Fruit fly (Drosophila melanogaster) whole organism, embryonic: Measurements from ENCODE around the gene Hph.
A peak's percentile ranks its signal among the peaks of the same experiment; 100 is the strongest.

Source experiments
- Ada2b ChIP-seq: fragments of 200-800 bp; sonication (Bioruptor generic); IDR thresholded peaks from 2 replicates; pipeline ENCODE4 v1.3.6; 2022; ENCODE audit warnings: missing biosample characterization, missing genetic modification characterization
- Atf3 ChIP-seq: fragments of 200-800 bp; sonication (Bioruptor generic); optimal IDR thresholded peaks from 3 replicates; lab custom pipeline; 2016; ENCODE audit warnings: missing biosample characterization, missing genetic modification characterization
- B-H1 ChIP-seq: fragments of 200-800 bp; sonication (Bioruptor generic); IDR thresholded peaks from 3 replicates; pipeline ENCODE4 v1.3.6; 2022; ENCODE audit warnings: missing biosample characterization, missing genetic modification characterization
- Bteb2 ChIP-seq: fragments of 200-800 bp; sonication (Bioruptor generic); optimal IDR thresholded peaks from 2 replicates; lab custom pipeline; 2016; ENCODE audit warnings: missing biosample characterization, missing genetic modification characterization
- CG10209 ChIP-seq: fragments of 200-800 bp; sonication (Bioruptor generic); optimal IDR thresholded peaks from 3 replicates; lab custom pipeline; 2017; ENCODE audit warnings: missing biosample characterization, mild to moderate bottlenecking, missing genetic modification characterization, missing genetic modification reagents
- CG1024 ChIP-seq: fragments of 200-800 bp; sonication (Bioruptor generic); IDR thresholded peaks from 2 replicates; pipeline ENCODE4 v1.3.6; 2022; ENCODE audit warnings: missing biosample characterization, missing genetic modification characterization
- CG10274 ChIP-seq: fragments of 200-800 bp; sonication (Bioruptor generic); optimal IDR thresholded peaks from 3 replicates; lab custom pipeline; 2017; ENCODE audit warnings: missing biosample characterization, mild to moderate bottlenecking, missing genetic modification characterization
- CG10654 ChIP-seq: fragments of 200-800 bp; sonication (Bioruptor generic); optimal IDR thresholded peaks from 2 replicates; lab custom pipeline; 2016; ENCODE audit warnings: missing biosample characterization, missing genetic modification characterization
- CG10959 ChIP-seq: fragments of 200-800 bp; sonication (Bioruptor generic); IDR thresholded peaks from 2 replicates; pipeline ENCODE4 v1.3.6; 2022; ENCODE audit warnings: missing biosample characterization, missing genetic modification characterization
- CG11093 ChIP-seq: fragments of 200-800 bp; sonication (Bioruptor generic); IDR thresholded peaks from 3 replicates; pipeline ENCODE4 v1.3.6; 2022; ENCODE audit warnings: missing biosample characterization, missing genetic modification characterization
- CG1529 ChIP-seq: fragments of 200-800 bp; sonication (Bioruptor generic); optimal IDR thresholded peaks from 3 replicates; lab custom pipeline; 2018; ENCODE audit warnings: missing biosample characterization, missing genetic modification characterization
- CG15601 ChIP-seq: fragments of 200-800 bp; sonication (Bioruptor generic); optimal IDR thresholded peaks from 3 replicates; lab custom pipeline; 2019; ENCODE audit warnings: missing biosample characterization, mild to moderate bottlenecking, missing genetic modification characterization, moderate library complexity
- CG15696 ChIP-seq: fragments of 200-800 bp; sonication (Bioruptor generic); optimal IDR thresholded peaks from 2 replicates; lab custom pipeline; 2019; ENCODE audit warnings: missing biosample characterization, mild to moderate bottlenecking, missing genetic modification characterization, moderate library complexity
- CG16863 ChIP-seq: fragments of 200-800 bp; sonication (Bioruptor generic); optimal IDR thresholded peaks from 3 replicates; lab custom pipeline; 2016; ENCODE audit warnings: missing biosample characterization, missing genetic modification characterization
- CG31224 ChIP-seq: fragments of 200-800 bp; sonication (Bioruptor generic); IDR thresholded peaks from 2 replicates; pipeline ENCODE4 v1.3.6; 2022; ENCODE audit warnings: missing biosample characterization, missing genetic modification characterization
- CG33213 ChIP-seq: fragments of 200-800 bp; sonication (Bioruptor generic); optimal IDR thresholded peaks from 3 replicates; lab custom pipeline; 2016; ENCODE audit warnings: missing biosample characterization, missing genetic modification characterization
- CG3995 ChIP-seq: fragments of 200-800 bp; sonication (Bioruptor generic); optimal IDR thresholded peaks from 3 replicates; lab custom pipeline; 2016; ENCODE audit warnings: missing biosample characterization, missing genetic modification characterization
- CG4820 ChIP-seq: fragments of 200-800 bp; sonication (Bioruptor generic); optimal IDR thresholded peaks from 3 replicates; lab custom pipeline; 2016; ENCODE audit warnings: missing biosample characterization, missing genetic modification characterization
- CG5180 ChIP-seq: fragments of 200-800 bp; sonication (Bioruptor generic); optimal IDR thresholded peaks from 3 replicates; lab custom pipeline; 2017; ENCODE audit warnings: missing biosample characterization, missing genetic modification characterization, mild to moderate bottlenecking, moderate library complexity, missing genetic modification reagents
- CG6254 ChIP-seq: fragments of 200-800 bp; sonication (Bioruptor generic); optimal IDR thresholded peaks from 3 replicates; lab custom pipeline; 2017; ENCODE audit warnings: mild to moderate bottlenecking, missing biosample characterization, missing genetic modification reagents, missing genetic modification characterization
- CG6854 ChIP-seq: fragments of 200-800 bp; sonication (Bioruptor generic); optimal IDR thresholded peaks from 3 replicates; lab custom pipeline; 2017; ENCODE audit warnings: missing biosample characterization, mild to moderate bottlenecking, missing genetic modification characterization
- CG7372 ChIP-seq: fragments of 200-800 bp; sonication (Bioruptor generic); IDR thresholded peaks from 2 replicates; pipeline ENCODE4 v1.3.6; 2022; ENCODE audit warnings: missing biosample characterization, missing genetic modification characterization
- CG7556 ChIP-seq: fragments of 200-800 bp; sonication (Bioruptor generic); optimal IDR thresholded peaks from 2 replicates; lab custom pipeline; 2017; ENCODE audit warnings: missing biosample characterization, mild to moderate bottlenecking, missing genetic modification characterization
- CoRest ChIP-seq: fragments of 200-800 bp; sonication (Bioruptor generic); optimal IDR thresholded peaks from 3 replicates; lab custom pipeline; 2018; ENCODE audit warnings: missing biosample characterization, mild to moderate bottlenecking, missing genetic modification characterization, moderate library complexity
- Dbx ChIP-seq: fragments of 200-800 bp; sonication (Bioruptor generic); IDR thresholded peaks from 3 replicates; pipeline ENCODE4 v1.3.6; 2022; ENCODE audit warnings: missing biosample characterization, missing genetic modification characterization
- Dip3 ChIP-seq: fragments of 200-800 bp; sonication (Bioruptor generic); optimal IDR thresholded peaks from 3 replicates; lab custom pipeline; 2016; ENCODE audit warnings: missing biosample characterization, missing genetic modification characterization
- Ets97D ChIP-seq: fragments of 200-800 bp; sonication (Bioruptor generic); optimal IDR thresholded peaks from 3 replicates; lab custom pipeline; 2016; ENCODE audit warnings: missing biosample characterization, missing genetic modification characterization
- H2.0 ChIP-seq: fragments of 200-800 bp; sonication (Bioruptor generic); IDR thresholded peaks from 2 replicates; pipeline ENCODE4 v1.3.6; 2022; ENCODE audit warnings: missing biosample characterization, missing genetic modification characterization
- Meics ChIP-seq: fragments of 200-800 bp; sonication (Bioruptor generic); optimal IDR thresholded peaks from 2 replicates; lab custom pipeline; 2017; ENCODE audit warnings: missing biosample characterization, mild to moderate bottlenecking, missing genetic modification characterization
- Mrtf ChIP-seq: fragments of 200-800 bp; sonication (Bioruptor generic); IDR thresholded peaks from 3 replicates; pipeline ENCODE4 v1.3.6; 2022; ENCODE audit warnings: missing biosample characterization, missing genetic modification characterization
- Sin3A ChIP-seq: fragments of >200 bp; optimal IDR thresholded peaks from 2 replicates; lab custom pipeline; 2018
- Six4 ChIP-seq: fragments of 200-800 bp; sonication (Bioruptor generic); optimal IDR thresholded peaks from 2 replicates; lab custom pipeline; 2016; ENCODE audit warnings: missing biosample characterization, missing genetic modification characterization
- Usf ChIP-seq: fragments of 200-800 bp; sonication (Bioruptor generic); optimal IDR thresholded peaks from 2 replicates; lab custom pipeline; 2017; ENCODE audit warnings: missing genotype, missing biosample characterization, missing genetic modification characterization
- al ChIP-seq: fragments of 200-800 bp; sonication (Bioruptor generic); IDR thresholded peaks from 2 replicates; pipeline ENCODE4 v1.3.6; 2022; ENCODE audit warnings: missing biosample characterization, missing genetic modification characterization
- bigmax ChIP-seq: fragments of 200-800 bp; sonication (Bioruptor generic); optimal IDR thresholded peaks from 2 replicates; lab custom pipeline; 2018; ENCODE audit warnings: missing biosample characterization, mild to moderate bottlenecking, missing genetic modification characterization
- cg ChIP-seq: fragments of 200-800 bp; sonication (Bioruptor generic); optimal IDR thresholded peaks from 3 replicates; lab custom pipeline; 2019; ENCODE audit warnings: missing biosample characterization, mild to moderate bottlenecking, missing genetic modification characterization, moderate library complexity
- dpn ChIP-seq, 2 experiments: fragments of 200-800 bp; sonication (Bioruptor generic); optimal IDR thresholded peaks; 3 replicates each; lab custom pipeline; 2016; ENCODE audit warnings: missing biosample characterization in 2 of 2, missing genetic modification characterization in 2 of 2
- dysf ChIP-seq: fragments of 200-800 bp; sonication (Bioruptor generic); IDR thresholded peaks from 3 replicates; pipeline ENCODE4 v1.3.6; 2022; ENCODE audit warnings: missing biosample characterization, missing genetic modification characterization
- gcm ChIP-seq: fragments of 200-800 bp; sonication (Bioruptor generic); optimal IDR thresholded peaks from 2 replicates; lab custom pipeline; 2019; ENCODE audit warnings: missing biosample characterization, mild to moderate bottlenecking, missing genetic modification characterization, moderate library complexity
- grau ChIP-seq: fragments of 200-800 bp; optimal IDR thresholded peaks from 3 replicates; lab custom pipeline; 2019; ENCODE audit warnings: missing biosample characterization, mild to moderate bottlenecking, missing genetic modification characterization, moderate library complexity
- gsb ChIP-seq: fragments of 200-800 bp; sonication (Bioruptor generic); IDR thresholded peaks from 2 replicates; pipeline ENCODE4 v1.3.6; 2022; ENCODE audit warnings: missing biosample characterization, missing genetic modification characterization
- ken ChIP-seq: fragments of 200-800 bp; sonication (Bioruptor generic); IDR thresholded peaks from 3 replicates; pipeline ENCODE4 v1.3.6; 2022; ENCODE audit warnings: missing biosample characterization, missing genetic modification characterization
- mam ChIP-seq: fragments of 200-800 bp; sonication (Bioruptor generic); optimal IDR thresholded peaks from 3 replicates; lab custom pipeline; 2016; ENCODE audit warnings: missing biosample characterization, missing genetic modification characterization
- nau ChIP-seq: fragments of 200-800 bp; sonication (Bioruptor generic); optimal IDR thresholded peaks from 3 replicates; lab custom pipeline; 2017; ENCODE audit warnings: missing biosample characterization, mild to moderate bottlenecking, missing genetic modification characterization, missing genetic modification reagents
- pho ChIP-seq: fragments of 200-800 bp; sonication (Bioruptor generic); optimal IDR thresholded peaks from 2 replicates; lab custom pipeline; 2016; ENCODE audit warnings: missing biosample characterization, missing genetic modification characterization
- pum ChIP-seq: fragments of 200-800 bp; sonication (Bioruptor generic); optimal IDR thresholded peaks from 2 replicates; lab custom pipeline; 2016; ENCODE audit warnings: missing biosample characterization, missing genetic modification characterization
- ssp ChIP-seq: fragments of 200-800 bp; sonication (Bioruptor generic); IDR thresholded peaks from 2 replicates; pipeline ENCODE4 v1.3.6; 2022; ENCODE audit warnings: missing biosample characterization, missing genetic modification characterization
- unc-4 ChIP-seq: fragments of 200-800 bp; sonication (Bioruptor generic); IDR thresholded peaks from 2 replicates; pipeline ENCODE4 v1.3.6; 2022; ENCODE audit warnings: missing biosample characterization, missing genetic modification characterization; ENCODE audit not compliant: partially characterized antibody
- usp ChIP-seq: fragments of >200 bp; optimal IDR thresholded peaks from 2 replicates; lab custom pipeline; 2017; ENCODE audit warnings: missing biosample characterization, missing genetic modification characterization

Hph gene

DNA sequence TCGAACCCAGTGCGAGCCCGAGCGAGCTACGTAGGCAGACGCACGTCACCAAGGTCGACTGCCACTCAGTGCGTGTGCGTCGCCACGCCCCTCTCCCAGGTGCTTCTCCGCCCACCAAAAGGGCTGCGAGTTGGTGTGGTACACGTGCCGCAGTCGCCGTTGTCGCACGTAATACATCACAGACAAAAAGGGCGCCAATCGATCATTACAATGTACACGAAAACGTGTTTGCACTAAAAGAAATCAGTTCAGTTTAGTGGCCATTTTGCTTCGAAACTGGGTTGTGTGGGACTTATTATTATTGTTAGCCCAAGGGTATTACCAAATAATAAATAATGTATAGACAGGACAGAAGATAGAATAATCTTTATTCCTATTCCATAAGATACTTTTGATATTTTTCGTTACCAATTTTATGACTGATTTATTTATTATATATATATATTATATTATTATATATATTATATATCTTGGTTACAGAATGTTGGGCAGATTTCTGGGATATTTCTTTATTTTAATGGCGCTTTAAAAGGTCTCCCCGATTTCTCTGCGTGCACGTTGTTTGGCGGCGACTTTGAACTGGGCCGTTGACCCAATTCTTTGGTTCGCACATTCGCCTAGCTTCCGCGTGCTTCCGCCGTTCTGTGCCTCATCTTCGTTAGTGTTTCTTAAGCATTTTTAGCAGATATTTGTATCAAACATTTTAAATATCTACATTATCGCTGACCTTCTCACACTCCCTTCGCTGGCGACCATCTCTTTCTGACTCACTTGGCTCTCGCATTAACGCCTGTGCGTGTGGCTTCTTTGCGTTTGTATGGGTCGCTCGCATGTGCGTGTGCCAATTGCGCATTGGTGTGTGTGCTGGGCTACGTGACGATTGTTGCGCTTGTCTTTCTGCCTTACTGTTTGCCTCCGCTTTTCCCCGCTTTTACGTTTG, 6.7 kb downstream of the Hph start (continued):
- TF ChIP-seq B-H1 (peak; percentile 51; the same call in 2 of the 3 replicates), CG16863 (GFP tag; lab: Kevin White, UChicago) (no peak), Sin3A (no peak), Bteb2 (GFP tag; lab: Kevin White, UChicago) (no peak), dpn (GFP tag; optimal IDR thresholded peaks at IDR 0.05; lab: Kevin White, UChicago) (peak; percentile 11 to 82), Atf3 (GFP tag; lab: Kevin White, UChicago) (peak; percentile 52), Six4 (GFP tag; lab: Kevin White, UChicago) (peak; percentile 68), CG7372 (GFP tag; lab: Robert Waterston, UW) (peak; percentile 79), Dip3 (GFP tag; lab: Kevin White, UChicago) (no peak), CG11093 (GFP tag; lab: Robert Waterston, UW) (peak; percentile 73; the same call in 1 of the 3 replicates), CG3995 (GFP tag; lab: Kevin White, UChicago) (no peak), Ada2b (GFP tag; lab: Robert Waterston, UW) (peak; percentile 72), CG10654 (GFP tag; lab: Kevin White, UChicago) (peak; percentile 65), Ets97D (GFP tag; lab: Kevin White, UChicago) (no peak), CoRest (peak; percentile 94), unc-4 (GFP tag; lab: Robert Waterston, UW) (no peak), nau (GFP tag; lab: Kevin White, UChicago) (no peak), Mrtf (GFP tag; lab: Robert Waterston, UW) (peak; percentile 66; the same call in 2 of the 3 replicates), ssp (GFP tag; lab: Robert Waterston, UW) (peak; percentile 65), al (GFP tag; lab: Robert Waterston, UW) (peak; percentile 79), gsb (peak; percentile 63; the same call in 1 of the 2 replicates), CG6854 (GFP tag; lab: Kevin White, UChicago) (peak; percentile 89), CG33213 (GFP tag; lab: Kevin White, UChicago) (no peak), CG5180 (GFP tag; lab: Kevin White, UChicago) (peak; percentile 57), mam (GFP tag; lab: Kevin White, UChicago) (peak; percentile 10), pho (GFP tag; lab: Kevin White, UChicago) (no peak), CG10209 (GFP tag; lab: Kevin White, UChicago) (peak; percentile 91), Meics (GFP tag; lab: Kevin White, UChicago) (peak; percentile 90), CG1024 (GFP tag; lab: Robert Waterston, UW) (no peak), cg (GFP tag; lab: Kevin White, UChicago) (peak; percentile 97), CG4820 (peak; percentile 76), usp (GFP tag; lab: Kevin White, UChicago) (no peak), CG1529 (GFP tag; lab: Kevin White, UChicago) (peak; percentile 52), CG15696 (peak; percentile 73), H2.0 (GFP tag; lab: Robert Waterston, UW) (peak; percentile 47; the same call in 1 of the 2 replicates), CG10959 (GFP tag; lab: Robert Waterston, UW) (0 out of 2 replicates have a peak, but pooled peaks have one; percentile 32), Usf (peak; percentile 22), CG31224 (peak; percentile 61), bigmax (GFP tag; lab: Kevin White, UChicago) (no peak), CG15601 (tag; lab: Kevin White, UChicago) (peak; percentile 73), ken (0 out of 3 replicates have a peak, but pooled peaks have one; percentile 24), pum (GFP tag; lab: Kevin White, UChicago) (peak; percentile 28), CG7556 (GFP tag; lab: Kevin White, UChicago) (peak; percentile 92), CG6254 (peak; percentile 73), Dbx (GFP tag; lab: Robert Waterston, UW) (no peak; the same call in 1 of the 3 replicates), grau (tag; lab: Kevin White, UChicago) (peak; percentile 91), dysf (peak; percentile 77), gcm (GFP tag; lab: Kevin White, UChicago) (peak; percentile 82), CG10274 (GFP tag; lab: Kevin White, UChicago) (peak; percentile 67)
